Worm (Caenorhabditis elegans): ENCODE results near the gene K08F8.7.

Gene K08F8.7

ce11 chrII:8742006-8742847 is 12.9 kb downstream of the K08F8.7 start (continued):
- peak; percentile 85 for TF ChIP-seq hlh-30 (tag; optimal IDR thresholded peaks at IDR 0.05; ENCODE audit: insufficient read depth)
- TF ChIP-seq spr-3 (GFP tag; optimal IDR thresholded peaks at IDR 0.05) = no peak
- peak in 1 of 2 experiments; percentile 99 for TF ChIP-seq unc-62 (GFP tag; optimal IDR thresholded peaks at IDR 0.05 in 1 of 2)
- TF ChIP-seq unc-62 (tag; optimal IDR thresholded peaks at IDR 0.05) = no peak
- peak; percentile 79 for TF ChIP-seq gei-8 (GFP tag; optimal IDR thresholded peaks at IDR 0.05)
- peak; percentile 94 for TF ChIP-seq nhr-28 (tag; optimal IDR thresholded peaks at IDR 0.05)
- peak; percentile 80 for TF ChIP-seq hlh-11 (tag; optimal IDR thresholded peaks at IDR 0.05)
- peak; percentile 15 for TF ChIP-seq lin-13 (GFP tag; optimal IDR thresholded peaks at IDR 0.05)
- TF ChIP-seq dve-1 (tag; optimal IDR thresholded peaks at IDR 0.05; ENCODE audit: insufficient read depth) = peak; percentile 68
- TF ChIP-seq unc-39 (tag; optimal IDR thresholded peaks at IDR 0.05) = no peak
- TF ChIP-seq tra-1 (GFP tag; IDR thresholded peaks at IDR 0.05) = peak; percentile 77
- TF ChIP-seq lin-38 (GFP tag; IDR thresholded peaks at IDR 0.05) = no peak
- TF ChIP-seq dpl-1 (GFP tag; optimal IDR thresholded peaks at IDR 0.05) = peak; percentile 20
- 0 out of 2 replicates have a peak, but pooled peaks have one; percentile 6 for TF ChIP-seq zfp-3 (GFP tag; conservative IDR thresholded peaks at IDR 0.05)
- TF ChIP-seq pha-4 (GFP tag; IDR thresholded peaks at IDR 0.05) = peak; percentile 49; the same call in 1 of the 2 replicates
- TF ChIP-seq pha-4 (tag; optimal IDR thresholded peaks at IDR 0.05) = no peak
- TF ChIP-seq cey-2 (tag; optimal IDR thresholded peaks at IDR 0.05; ENCODE audit: borderline replicate concordance, insufficient read depth) = peak; percentile 74
- no peak for TF ChIP-seq saeg-2 (GFP tag; IDR thresholded peaks at IDR 0.05)
- TF ChIP-seq duxl-1 (tag; optimal IDR thresholded peaks at IDR 0.05; ENCODE audit: poor library complexity) = no peak
- TF ChIP-seq dmd-6 (GFP tag; IDR thresholded peaks at IDR 0.05) = peak; percentile 69
- TF ChIP-seq vab-7 (GFP tag; IDR thresholded peaks at IDR 0.05) = no peak
- TF ChIP-seq nhr-102 (tag; optimal IDR thresholded peaks at IDR 0.05) = peak; percentile 58
- peak; percentile 62; the same call in 1 of the 2 replicates for TF ChIP-seq mdt-29 (GFP tag; IDR thresholded peaks at IDR 0.05)
- TF ChIP-seq hif-1 (tag; optimal IDR thresholded peaks at IDR 0.05) = peak; percentile 11 to 31
- TF ChIP-seq aha-1 (tag) = peak; percentile 99
- TF ChIP-seq nhr-25 (tag; optimal IDR thresholded peaks at IDR 0.05; ENCODE audit: borderline replicate concordance, insufficient read depth) = peak; percentile 66
- peak; percentile 59 for TF ChIP-seq php-3 (GFP tag; IDR thresholded peaks at IDR 0.05)
- no peak for TF ChIP-seq daf-16 (GFP tag; optimal IDR thresholded peaks at IDR 0.05)
- peak; percentile 76 for TF ChIP-seq daf-16 (tag; optimal IDR thresholded peaks at IDR 0.05)

ce11 chrII:8741277-8741676 is 13.9 kb downstream of the K08F8.7 start:
- TF ChIP-seq zip-11 (GFP tag; IDR thresholded peaks at IDR 0.05) (no peak), aha-1 (tag) (peak; percentile 97), daf-12 (tag; optimal IDR thresholded peaks at IDR 0.05) (no peak), hlh-11 (tag; optimal IDR thresholded peaks at IDR 0.05) (peak; percentile 62), arid-1 (GFP tag; conservative IDR thresholded peaks at IDR 0.05) (no peak), mep-1 (tag; optimal IDR thresholded peaks at IDR 0.05) (no peak), D1046.2 (GFP tag; IDR thresholded peaks at IDR 0.05) (no peak), egl-27 (tag; optimal IDR thresholded peaks at IDR 0.05) (no peak), snpc-4 (tag; optimal IDR thresholded peaks at IDR 0.05) (no peak), T26A8.4 (GFP tag; IDR thresholded peaks at IDR 0.05) (no peak), tag-97 (GFP tag; IDR thresholded peaks at IDR 0.05) (no peak), nhr-25 (tag; optimal IDR thresholded peaks at IDR 0.05; ENCODE audit: borderline replicate concordance, insufficient read depth) (no peak), dpl-1 (GFP tag; optimal IDR thresholded peaks at IDR 0.05) (no peak), hmg-1.1 (GFP tag; IDR thresholded peaks at IDR 0.05) (no peak), F10B5.3 (tag; optimal IDR thresholded peaks at IDR 0.05) (no peak), madf-9 (GFP tag; conservative IDR thresholded peaks at IDR 0.05) (no peak), nhr-41 (GFP tag; IDR thresholded peaks at IDR 0.05) (no peak), fos-1 (tag; optimal IDR thresholded peaks at IDR 0.05) (no peak), dve-1 (tag; optimal IDR thresholded peaks at IDR 0.05; ENCODE audit: insufficient read depth) (peak; percentile 20), mes-2 (tag; optimal IDR thresholded peaks at IDR 0.05; ENCODE audit: poor library complexity, severe bottlenecking) (no peak), nhr-11 (tag; optimal IDR thresholded peaks at IDR 0.05) (peak; percentile 26), dmd-9 (GFP tag; IDR thresholded peaks at IDR 0.05) (no peak), F49E8.2 (tag; optimal IDR thresholded peaks at IDR 0.05; ENCODE audit: borderline replicate concordance) (no peak), R02D3.7 (tag; optimal IDR thresholded peaks at IDR 0.05) (no peak)

All from whole organism, L4 larva.